Worm (Caenorhabditis elegans): ENCODE measurements around the gene tag-290.

DNA sequence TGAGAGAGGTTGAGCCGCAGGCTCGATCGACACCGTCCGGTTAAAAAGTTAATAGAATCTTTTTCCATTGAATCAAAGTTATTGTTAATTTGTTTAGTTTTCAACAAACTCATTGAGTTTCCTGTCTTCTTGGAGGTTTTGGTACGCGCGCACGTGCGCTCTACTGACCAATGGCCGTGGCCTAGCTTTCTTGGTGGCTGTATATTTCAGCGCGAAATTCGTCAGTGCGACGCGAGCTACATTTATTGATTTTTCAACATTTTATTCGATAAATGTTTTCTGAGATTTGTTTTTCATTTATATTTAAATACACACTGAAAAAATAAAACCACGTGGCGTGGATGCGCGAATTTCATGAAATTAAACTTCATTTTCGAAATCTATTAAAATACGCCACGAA, 31.1 kb downstream of the tag-290 start, which contains the start of gene bir-1:
- TF ChIP-seq unc-62 (GFP tag; optimal IDR thresholded peaks at IDR 0.05) (no peak), drap-1 (GFP tag; optimal IDR thresholded peaks at IDR 0.05) (no peak), lin-13 (tag; optimal IDR thresholded peaks at IDR 0.05) (peak; percentile 14)
